Fruit fly (Drosophila melanogaster): ENCODE measurements around the gene CG3281.
A peak's percentile ranks its signal among the peaks of the same experiment; 100 is the strongest.

CG3281 gene

DNA sequence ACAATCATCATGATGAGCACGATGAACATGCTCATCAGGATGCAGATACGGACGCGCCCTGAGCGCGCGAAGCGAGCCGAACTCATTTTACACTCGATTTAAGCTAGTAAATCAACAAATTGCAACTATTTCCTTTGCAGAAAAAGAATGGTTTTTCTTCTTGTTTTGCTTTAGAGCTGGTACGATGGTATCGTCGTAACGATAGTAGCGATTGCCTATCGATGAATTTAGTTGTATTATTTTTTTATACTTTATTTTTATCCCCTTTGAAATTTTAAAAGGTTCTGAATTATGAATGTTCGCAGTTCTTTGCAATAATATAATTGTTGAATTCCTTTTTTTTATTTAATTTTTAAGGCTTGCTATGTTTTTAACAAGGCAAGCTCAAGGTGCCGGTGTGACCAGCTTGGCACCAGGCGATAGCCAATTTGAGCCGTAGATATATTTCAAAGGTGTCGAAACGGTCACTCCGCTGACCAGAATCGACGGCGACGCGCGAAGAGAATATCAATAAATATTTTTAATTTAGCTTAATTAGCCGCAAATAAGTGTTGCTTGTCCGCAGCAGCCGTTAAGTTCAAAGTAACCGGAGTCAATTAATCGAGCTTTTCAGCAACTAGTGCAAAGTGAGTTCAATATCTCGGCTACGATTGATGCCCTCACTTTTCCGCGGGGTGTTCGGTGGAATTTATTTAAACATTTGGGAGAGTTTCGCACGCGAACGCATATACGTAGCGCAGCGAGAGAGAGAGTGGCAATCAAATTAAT is 4.8 kb upstream of the CG3281 start, which contains the start of the genes CG12213 and GC1 (continued):
- no peak for TF ChIP-seq slp2 (GFP tag; optimal IDR thresholded peaks at IDR 0.05)
- peak; percentile 59 for TF ChIP-seq CG30020 (tag; optimal IDR thresholded peaks at IDR 0.05)
- peak; percentile 91 for TF ChIP-seq CG7963 (GFP tag; IDR thresholded peaks at IDR 0.05; ENCODE audit: partially characterized antibody)
- no peak for TF ChIP-seq usp (GFP tag; optimal IDR thresholded peaks at IDR 0.05)
- TF ChIP-seq CG17385 (GFP tag; optimal IDR thresholded peaks at IDR 0.05) = peak; percentile 42
- no peak for TF ChIP-seq CG8089 (GFP tag; optimal IDR thresholded peaks at IDR 0.05)
- no peak for TF ChIP-seq Bteb2 (GFP tag; optimal IDR thresholded peaks at IDR 0.05)
- no peak for TF ChIP-seq gt (GFP tag; IDR thresholded peaks at IDR 0.05)
- peak in 1 of 2 experiments; percentile 48 for TF ChIP-seq crp (GFP tag; optimal IDR thresholded peaks at IDR 0.05)
- peak; percentile 39 for TF ChIP-seq nerfin-1 (tag; optimal IDR thresholded peaks at IDR 0.05)
- peak; percentile 16 for TF ChIP-seq HLH54F (GFP tag; optimal IDR thresholded peaks at IDR 0.05)
- TF ChIP-seq toy (GFP tag; IDR thresholded peaks at IDR 0.05) = no peak
- no peak for TF ChIP-seq Dip3 (GFP tag; optimal IDR thresholded peaks at IDR 0.05)
- TF ChIP-seq Hand (GFP tag; optimal IDR thresholded peaks at IDR 0.05) = no peak
- TF ChIP-seq CG1603 (tag; optimal IDR thresholded peaks at IDR 0.05) = peak; percentile 17
- TF ChIP-seq Dfd (GFP tag; optimal IDR thresholded peaks at IDR 0.05) = no peak
- 0 out of 3 replicates have a peak, but pooled peaks have one; percentile 21 for TF ChIP-seq Dbx (GFP tag; IDR thresholded peaks at IDR 0.05)
- peak; percentile 99 for TF ChIP-seq CG34224 (GFP tag; IDR thresholded peaks at IDR 0.05; ENCODE audit: partially characterized antibody)
- TF ChIP-seq bab2 (GFP tag; optimal IDR thresholded peaks at IDR 0.05) = no peak
- TF ChIP-seq Med (GFP tag) = peak; percentile 85
- TF ChIP-seq kni (GFP tag; optimal IDR thresholded peaks at IDR 0.05) = no peak
- peak; percentile 56 for TF ChIP-seq CG11504 (tag; optimal IDR thresholded peaks at IDR 0.05)
- no peak for TF ChIP-seq Ssrp (tag; optimal IDR thresholded peaks at IDR 0.05)
- no peak for TF ChIP-seq Stat92E (GFP tag; optimal IDR thresholded peaks at IDR 0.05)
- no peak for TF ChIP-seq Hey (tag; optimal IDR thresholded peaks at IDR 0.05)
- no peak for TF ChIP-seq tgo (GFP tag; IDR thresholded peaks at IDR 0.05)
- peak; percentile 72 for TF ChIP-seq crol (GFP tag; IDR thresholded peaks at IDR 0.05)
- no peak for TF ChIP-seq ase (GFP tag; IDR thresholded peaks at IDR 0.05)
- TF ChIP-seq CG6765 (GFP tag; optimal IDR thresholded peaks at IDR 0.05) = no peak
- no peak for TF ChIP-seq Atf3 (GFP tag; optimal IDR thresholded peaks at IDR 0.05)
- no peak for TF ChIP-seq HLHmδ (GFP tag; optimal IDR thresholded peaks at IDR 0.05)
- TF ChIP-seq slbo (GFP tag; IDR thresholded peaks at IDR 0.05) = peak; percentile 25; the same call in 1 of the 2 replicates
- TF ChIP-seq mirr (GFP tag; optimal IDR thresholded peaks at IDR 0.05) = no peak
- TF ChIP-seq pho (GFP tag; optimal IDR thresholded peaks at IDR 0.05) = no peak
- peak; percentile 24 for TF ChIP-seq tin (GFP tag; optimal IDR thresholded peaks at IDR 0.05)
- TF ChIP-seq CG1647 (GFP tag; optimal IDR thresholded peaks at IDR 0.05) = peak; percentile 12
- peak; percentile 21 for TF ChIP-seq HmgZ (tag; optimal IDR thresholded peaks at IDR 0.05)
- peak; percentile 76 for TF ChIP-seq Dp (GFP tag; optimal IDR thresholded peaks at IDR 0.05)
- no peak for TF ChIP-seq CG9609 (GFP tag; optimal IDR thresholded peaks at IDR 0.05)
- no peak for TF ChIP-seq Fer2 (tag; optimal IDR thresholded peaks at IDR 0.05)
- TF ChIP-seq CG8924 (tag; optimal IDR thresholded peaks at IDR 0.05) = peak; percentile 84
- TF ChIP-seq Hr51 (GFP tag; optimal IDR thresholded peaks at IDR 0.05) = peak in 1 of 2 experiments; percentile 9
- TF ChIP-seq CG33213 (GFP tag; optimal IDR thresholded peaks at IDR 0.05) = peak; percentile 49
- no peak for TF ChIP-seq rib (GFP tag; IDR thresholded peaks at IDR 0.05)
- peak; percentile 58 for TF ChIP-seq CG2712 (tag; optimal IDR thresholded peaks at IDR 0.05)
- TF ChIP-seq ash1 (GFP tag; optimal IDR thresholded peaks at IDR 0.05) = no peak
- TF ChIP-seq Sox100B (GFP tag; optimal IDR thresholded peaks at IDR 0.05) = peak; percentile 3
- TF ChIP-seq CG9727 (GFP tag; optimal IDR thresholded peaks at IDR 0.05) = peak; percentile 55
- peak; percentile 2 for TF ChIP-seq wek (GFP tag; optimal IDR thresholded peaks at IDR 0.05)
